Worm (Caenorhabditis elegans) whole organism, L2 larva: ENCODE measurements around the gene kxd-1.

Experiments used
- C34F6.9 ChIP-seq: fragments of 150-350 bp; optimal IDR thresholded peaks from 2 replicates; lab custom pipeline; 2014; ENCODE audit warnings: missing biosample characterization, missing genetic modification characterization
- F13H6.1 ChIP-seq: sonication (generic microtip); optimal IDR thresholded peaks from 2 replicates; lab custom pipeline; 2016; ENCODE audit warnings: missing genetic modification characterization, missing compliant biosample characterization
- R02D3.7 ChIP-seq: fragments of 150-350 bp; optimal IDR thresholded peaks from 2 replicates; lab custom pipeline; 2014; ENCODE audit warnings: missing biosample characterization, missing genetic modification characterization
- Y55F3AM.14 ChIP-seq: fragments of 200-800 bp; sonication (Bioruptor generic); optimal IDR thresholded peaks from 2 replicates; lab custom pipeline; 2018; ENCODE audit warnings: mild to moderate bottlenecking, missing genetic modification characterization, missing compliant biosample characterization
- alr-1 ChIP-seq: fragments of 150-350 bp; optimal IDR thresholded peaks from 2 replicates; lab custom pipeline; 2014; ENCODE audit warnings: missing biosample characterization, missing genetic modification characterization
- aly-2 ChIP-seq: fragments of 150-350 bp; optimal IDR thresholded peaks from 2 replicates; lab custom pipeline; 2014; ENCODE audit warnings: missing biosample characterization, missing genetic modification characterization
- ama-1 ChIP-seq: fragments of 150-350 bp; optimal IDR thresholded peaks from 2 replicates; lab custom pipeline; 2018; ENCODE audit warnings: inconsistent platforms
- blmp-1 ChIP-seq: sonication (generic microtip); optimal IDR thresholded peaks from 2 replicates; lab custom pipeline; 2017; ENCODE audit warnings: missing genetic modification characterization, mild to moderate bottlenecking, missing compliant biosample characterization, antibody characterized with exemption, moderate library complexity; ENCODE audit not compliant: insufficient read depth
- ceh-16 ChIP-seq: fragments of 150-350 bp; optimal IDR thresholded peaks from 2 replicates; lab custom pipeline; 2014; ENCODE audit warnings: missing biosample characterization, missing genetic modification characterization
- ceh-82 ChIP-seq: fragments of 150-350 bp; optimal IDR thresholded peaks from 2 replicates; lab custom pipeline; 2014; ENCODE audit warnings: missing biosample characterization, missing genetic modification characterization
- crh-2 ChIP-seq: sonication (generic microtip); optimal IDR thresholded peaks from 2 replicates; lab custom pipeline; 2017; ENCODE audit warnings: missing biosample characterization, missing genetic modification characterization
- egl-27 ChIP-seq: sonication (generic microtip); optimal IDR thresholded peaks from 3 replicates; lab custom pipeline; 2017; ENCODE audit warnings: missing biosample characterization, missing genetic modification reagents, missing genetic modification characterization
- elt-3 ChIP-seq: sonication (generic microtip); optimal IDR thresholded peaks from 2 replicates; lab custom pipeline; 2017; ENCODE audit warnings: missing biosample characterization, missing genetic modification characterization
- fos-1 ChIP-seq: fragments of 150-350 bp; optimal IDR thresholded peaks from 2 replicates; lab custom pipeline; 2014; ENCODE audit warnings: missing biosample characterization, missing genetic modification characterization
- lin-13 ChIP-seq: fragments of 150-350 bp; optimal IDR thresholded peaks from 2 replicates; lab custom pipeline; 2014; ENCODE audit warnings: missing biosample characterization, missing genetic modification reagents, missing genetic modification characterization
- lsy-2 ChIP-seq, 2 experiments: fragments of 150-350 bp in 1 of 2; sonication (generic microtip) in 1 of 2; optimal IDR thresholded peaks; 2 replicates each; lab custom pipeline; 2014 to 2017; ENCODE audit warnings: missing biosample characterization in 2 of 2, missing genetic modification characterization in 2 of 2
- mbf-1 ChIP-seq: sonication (generic microtip); optimal IDR thresholded peaks from 2 replicates; lab custom pipeline; 2017; ENCODE audit warnings: missing biosample characterization, missing genetic modification characterization
- mdl-1 ChIP-seq, 2 experiments: fragments of 150-350 bp in 1 of 2; sonication (generic microtip) in 1 of 2; optimal IDR thresholded peaks; 2 replicates each; lab custom pipeline; 2017; ENCODE audit warnings: missing biosample characterization in 2 of 2, missing genetic modification characterization in 2 of 2
- nhr-10 ChIP-seq: sonication (generic microtip); optimal IDR thresholded peaks from 2 replicates; lab custom pipeline; 2017; ENCODE audit warnings: missing biosample characterization, missing genetic modification characterization
- nhr-11 ChIP-seq: fragments of 150-350 bp; optimal IDR thresholded peaks from 2 replicates; lab custom pipeline; 2014; ENCODE audit warnings: missing biosample characterization, missing genetic modification characterization
- nhr-23 ChIP-seq: fragments of 150-350 bp; optimal IDR thresholded peaks from 2 replicates; lab custom pipeline; 2014; ENCODE audit warnings: missing biosample characterization, missing genetic modification reagents, missing genetic modification characterization
- nhr-237 ChIP-seq: fragments of 150-350 bp; optimal IDR thresholded peaks from 2 replicates; lab custom pipeline; 2014; ENCODE audit warnings: missing biosample characterization, missing genetic modification characterization
- nhr-6 ChIP-seq: fragments of 150-350 bp; optimal IDR thresholded peaks from 2 replicates; lab custom pipeline; 2014; ENCODE audit warnings: missing biosample characterization, missing genetic modification characterization
- nhr-77 ChIP-seq: fragments of 150-350 bp; optimal IDR thresholded peaks from 2 replicates; lab custom pipeline; 2014; ENCODE audit warnings: missing biosample characterization, missing genetic modification characterization
- skn-1 ChIP-seq: sonication (generic microtip); optimal IDR thresholded peaks from 2 replicates; lab custom pipeline; 2017; ENCODE audit warnings: missing biosample characterization, missing genetic modification characterization
- sma-3 ChIP-seq: sonication (generic microtip); optimal IDR thresholded peaks from 2 replicates; lab custom pipeline; 2016; ENCODE audit warnings: missing genetic modification reagents, missing genetic modification characterization, missing compliant biosample characterization
- sma-9 ChIP-seq, 2 experiments: fragments of 150-350 bp in 1 of 2; sonication (generic microtip) in 1 of 2; optimal IDR thresholded peaks; 2 replicates each; lab custom pipeline; 2014 to 2016; ENCODE audit warnings: missing genetic modification characterization in 2 of 2, mild to moderate bottlenecking in 1 of 2, missing biosample characterization in 1 of 2, missing compliant biosample characterization in 1 of 2, missing genetic modification reagents in 1 of 2, moderate library complexity in 1 of 2
- snpc-4 ChIP-seq: fragments of 150-350 bp; optimal IDR thresholded peaks from 2 replicates; lab custom pipeline; 2014; ENCODE audit warnings: missing biosample characterization, missing genetic modification characterization
- unc-55 ChIP-seq: fragments of 150-350 bp; sonication (generic microtip); optimal IDR thresholded peaks from 3 replicates; lab custom pipeline; 2014; ENCODE audit warnings: missing biosample characterization, missing genetic modification reagents, missing genetic modification characterization
- zag-1 ChIP-seq: fragments of 150-350 bp; optimal IDR thresholded peaks from 2 replicates; lab custom pipeline; 2014; ENCODE audit warnings: missing biosample characterization, missing genetic modification characterization

Gene kxd-1

ce11 chrV:7264042-7264441 is 42.8 kb downstream of the kxd-1 start, which contains the start of gene C13A2.9:
C13A2.9 (minus strand) TSS chrV:7264142.
- TF ChIP-seq zag-1 (tag; lab: Kevin White, UChicago) (no peak), nhr-10 (tag; lab: Kevin White, UChicago) (no peak), sma-3 (GFP tag; lab: Kevin White, UChicago) (no peak), crh-2 (tag; lab: Kevin White, UChicago) (no peak), skn-1 (tag; lab: Kevin White, UChicago) (no peak), nhr-11 (no peak), sma-9 (GFP tag; optimal IDR thresholded peaks at IDR 0.05; lab: Kevin White, UChicago) (no peak), sma-9 (tag; optimal IDR thresholded peaks at IDR 0.05; lab: Kevin White, UChicago) (no peak), Y55F3AM.14 (GFP tag; lab: Kevin White, UChicago) (no peak), fos-1 (no peak), blmp-1 (tag; lab: Kevin White, UChicago) (no peak), nhr-6 (tag; lab: Kevin White, UChicago) (no peak), F13H6.1 (tag; lab: Kevin White, UChicago) (no peak), R02D3.7 (tag; lab: Kevin White, UChicago) (no peak), alr-1 (tag; lab: Kevin White, UChicago) (no peak), elt-3 (tag; lab: Kevin White, UChicago) (no peak)

ce11 chrV:7266021-7266420 is 44.8 kb downstream of the kxd-1 start, which contains the start of gene C13A2.7:
C13A2.7 (plus strand) TSS chrV:7266321.
- TF ChIP-seq lsy-2 (tag; optimal IDR thresholded peaks at IDR 0.05; lab: Kevin White, UChicago) (no peak), mdl-1 (tag; optimal IDR thresholded peaks at IDR 0.05; lab: Kevin White, UChicago) (no peak), nhr-237 (tag; lab: Kevin White, UChicago) (no peak), nhr-6 (tag; lab: Kevin White, UChicago) (no peak), zag-1 (tag; lab: Kevin White, UChicago) (no peak), lin-13 (GFP tag; lab: Kevin White, UChicago) (no peak), alr-1 (tag; lab: Kevin White, UChicago) (no peak), fos-1 (no peak), aly-2 (no peak), sma-9 (GFP tag; optimal IDR thresholded peaks at IDR 0.05; lab: Kevin White, UChicago) (no peak), sma-9 (tag; optimal IDR thresholded peaks at IDR 0.05; lab: Kevin White, UChicago) (no peak)

DNA sequence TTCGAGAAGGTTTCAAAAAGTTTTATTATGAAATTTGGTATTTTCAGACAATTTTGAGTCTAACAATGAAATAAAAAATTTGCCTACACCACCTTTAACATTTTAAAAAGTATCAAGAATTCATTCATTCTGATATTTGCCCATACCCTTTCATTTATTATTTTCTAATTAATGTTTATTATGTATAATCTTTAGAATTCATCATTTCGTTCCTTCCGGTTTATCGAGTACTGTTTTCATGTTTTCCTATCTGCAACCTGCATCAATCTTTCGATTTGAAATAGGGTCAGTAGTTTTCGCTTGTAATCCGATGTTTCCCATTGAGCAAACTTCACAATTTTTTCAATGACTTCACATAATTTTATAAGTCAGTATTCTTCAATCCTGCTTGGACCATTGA is 48.1 kb downstream of the kxd-1 start, which contains the start of gene C13A2.6:
Gene C13A2.6 (plus strand): TSS at position 301 of the 400 bp plus-strand sequence.
- TF ChIP-seq lin-13 (GFP tag; lab: Kevin White, UChicago) (no peak), ama-1 (lab: Kevin White, UChicago) (no peak), ceh-16 (tag; lab: Kevin White, UChicago) (no peak), nhr-23 (tag; lab: Kevin White, UChicago) (no peak), sma-9 (GFP tag; optimal IDR thresholded peaks at IDR 0.05; lab: Kevin White, UChicago) (no peak), sma-9 (tag; optimal IDR thresholded peaks at IDR 0.05; lab: Kevin White, UChicago) (no peak), egl-27 (no peak), ceh-82 (tag; lab: Kevin White, UChicago) (no peak), skn-1 (tag; lab: Kevin White, UChicago) (no peak), nhr-10 (tag; lab: Kevin White, UChicago) (no peak), nhr-77 (no peak), mbf-1 (tag; lab: Kevin White, UChicago) (no peak), elt-3 (tag; lab: Kevin White, UChicago) (no peak), snpc-4 (tag; lab: Kevin White, UChicago) (no peak), mdl-1 (tag; optimal IDR thresholded peaks at IDR 0.05; lab: Kevin White, UChicago) (no peak), unc-55 (GFP tag; lab: Kevin White, UChicago) (no peak), C34F6.9 (no peak), nhr-11 (no peak), fos-1 (no peak)
